Worm (Caenorhabditis elegans) whole organism, mixed stage, embryonic: ENCODE results near the gene F10C5.3.

Experiments used
- M03D4.4 ChIP-seq: sonication (generic microtip); optimal IDR thresholded peaks from 2 replicates; lab custom pipeline; 2017; ENCODE audit warnings: mild to moderate bottlenecking, missing genetic modification characterization, missing compliant biosample characterization
- bed-3 ChIP-seq: fragments of 200-800 bp; sonication (Bioruptor generic); optimal IDR thresholded peaks from 3 replicates; lab custom pipeline; 2018; ENCODE audit warnings: mild to moderate bottlenecking, missing genetic modification characterization, moderate library complexity, missing compliant biosample characterization
- blmp-1 ChIP-seq: fragments of 150-350 bp; optimal IDR thresholded peaks from 2 replicates; lab custom pipeline; 2014; ENCODE audit warnings: missing biosample characterization, missing genetic modification characterization
- ceh-39 ChIP-seq: fragments of 150-350 bp; optimal IDR thresholded peaks from 2 replicates; lab custom pipeline; 2014; ENCODE audit warnings: missing biosample characterization, missing genetic modification characterization
- ceh-43 ChIP-seq: fragments of 200-800 bp; sonication (Bioruptor generic); optimal IDR thresholded peaks from 2 replicates; lab custom pipeline; 2018; ENCODE audit warnings: mild to moderate bottlenecking, missing genetic modification characterization, moderate library complexity, missing compliant biosample characterization
- ceh-83 ChIP-seq: fragments of 200-800 bp; sonication (Bioruptor generic); optimal IDR thresholded peaks from 2 replicates; lab custom pipeline; 2018; ENCODE audit warnings: mild to moderate bottlenecking, missing genetic modification characterization, missing compliant biosample characterization
- ces-1 ChIP-seq: fragments of 150-350 bp; optimal IDR thresholded peaks from 2 replicates; lab custom pipeline; 2014; ENCODE audit warnings: missing biosample characterization, missing genetic modification reagents, missing genetic modification characterization
- cnd-1 ChIP-seq: fragments of 200-800 bp; sonication (Bioruptor generic); optimal IDR thresholded peaks from 2 replicates; lab custom pipeline; 2018; ENCODE audit warnings: mild to moderate bottlenecking, missing genetic modification characterization, missing compliant biosample characterization
- drap-1 ChIP-seq: fragments of 200-800 bp; sonication (Bioruptor generic); optimal IDR thresholded peaks from 3 replicates; lab custom pipeline; 2018; ENCODE audit warnings: mild to moderate bottlenecking, missing genetic modification characterization, missing compliant biosample characterization
- elt-1 ChIP-seq: sonication (generic microtip); optimal IDR thresholded peaks from 2 replicates; lab custom pipeline; 2017; ENCODE audit warnings: missing genetic modification characterization, mild to moderate bottlenecking, missing compliant biosample characterization, antibody characterized with exemption, moderate library complexity, borderline replicate concordance; ENCODE audit not compliant: insufficient read depth
- elt-3 ChIP-seq: fragments of 150-350 bp; optimal IDR thresholded peaks from 2 replicates; lab custom pipeline; 2014; ENCODE audit warnings: missing biosample characterization, missing genetic modification characterization
- flh-1 ChIP-seq: fragments of 200-800 bp; sonication (Bioruptor generic); optimal IDR thresholded peaks from 2 replicates; lab custom pipeline; 2018; ENCODE audit warnings: mild to moderate bottlenecking, missing genetic modification characterization, moderate library complexity, missing compliant biosample characterization
- ham-2 ChIP-seq: fragments of 200-800 bp; sonication (Bioruptor generic); optimal IDR thresholded peaks from 2 replicates; lab custom pipeline; 2018; ENCODE audit warnings: mild to moderate bottlenecking, missing genetic modification characterization, missing compliant biosample characterization
- hlh-1 ChIP-seq: fragments of 150-350 bp; optimal IDR thresholded peaks from 2 replicates; lab custom pipeline; 2014; ENCODE audit warnings: missing biosample characterization, missing genetic modification reagents, missing genetic modification characterization
- lin-13 ChIP-seq: fragments of 150-350 bp; optimal IDR thresholded peaks from 2 replicates; lab custom pipeline; 2014; ENCODE audit warnings: missing biosample characterization, missing genetic modification characterization
- lin-32 ChIP-seq: fragments of 200-800 bp; sonication (Bioruptor generic); optimal IDR thresholded peaks from 2 replicates; lab custom pipeline; 2018; ENCODE audit warnings: mild to moderate bottlenecking, missing genetic modification characterization, missing compliant biosample characterization
- lsy-2 ChIP-seq: fragments of 150-350 bp; optimal IDR thresholded peaks from 2 replicates; lab custom pipeline; 2014; ENCODE audit warnings: missing biosample characterization, missing genetic modification characterization
- mab-5 ChIP-seq: fragments of 150-350 bp; optimal IDR thresholded peaks from 2 replicates; lab custom pipeline; 2014; ENCODE audit warnings: missing biosample characterization, missing genetic modification characterization
- mep-1 ChIP-seq: fragments of 150-350 bp; optimal IDR thresholded peaks from 2 replicates; lab custom pipeline; 2017; ENCODE audit warnings: missing biosample characterization, missing genetic modification reagents, missing genetic modification characterization, inconsistent platforms
- mls-2 ChIP-seq: sonication (generic microtip); optimal IDR thresholded peaks from 2 replicates; lab custom pipeline; 2016; ENCODE audit warnings: mild to moderate bottlenecking, missing genetic modification characterization, moderate library complexity, missing compliant biosample characterization
- nhr-12 ChIP-seq: fragments of 150-350 bp; optimal IDR thresholded peaks from 2 replicates; lab custom pipeline; 2014; ENCODE audit warnings: missing biosample characterization, missing genetic modification characterization
- nhr-2 ChIP-seq: fragments of 150-350 bp; optimal IDR thresholded peaks from 2 replicates; lab custom pipeline; 2014; ENCODE audit warnings: missing biosample characterization, missing genetic modification characterization
- nhr-237 ChIP-seq: fragments of 150-350 bp; optimal IDR thresholded peaks from 2 replicates; lab custom pipeline; 2014; ENCODE audit warnings: missing biosample characterization, missing genetic modification characterization
- nhr-28 ChIP-seq: fragments of 150-350 bp; optimal IDR thresholded peaks from 2 replicates; lab custom pipeline; 2014; ENCODE audit warnings: missing biosample characterization, missing genetic modification characterization
- nhr-76 ChIP-seq: sonication (generic microtip); optimal IDR thresholded peaks from 2 replicates; lab custom pipeline; 2017; ENCODE audit warnings: missing biosample characterization, missing genetic modification characterization
- pha-4 ChIP-seq: fragments of 150-350 bp; optimal IDR thresholded peaks from 2 replicates; lab custom pipeline; 2018; ENCODE audit warnings: missing biosample characterization, missing genetic modification reagents, missing genetic modification characterization
- sem-2 ChIP-seq: fragments of 200-800 bp; sonication (Bioruptor generic); optimal IDR thresholded peaks from 2 replicates; lab custom pipeline; 2018; ENCODE audit warnings: mild to moderate bottlenecking, missing genetic modification characterization, missing compliant biosample characterization
- snpc-4 ChIP-seq: fragments of 150-350 bp; optimal IDR thresholded peaks from 2 replicates; lab custom pipeline; 2014; ENCODE audit warnings: missing biosample characterization, missing genetic modification characterization
- sptf-1 ChIP-seq: sonication (generic microtip); optimal IDR thresholded peaks from 2 replicates; lab custom pipeline; 2017; ENCODE audit warnings: mild to moderate bottlenecking, missing genetic modification characterization, moderate library complexity, missing compliant biosample characterization
- tbx-8 ChIP-seq: fragments of 200-800 bp; sonication (Bioruptor generic); optimal IDR thresholded peaks from 2 replicates; lab custom pipeline; 2018; ENCODE audit warnings: mild to moderate bottlenecking, missing genetic modification characterization, moderate library complexity, missing compliant biosample characterization
- unc-120 ChIP-seq: sonication (generic microtip); optimal IDR thresholded peaks from 2 replicates; lab custom pipeline; 2017; ENCODE audit warnings: missing genetic modification characterization, missing compliant biosample characterization; ENCODE audit not compliant: poor library complexity, severe bottlenecking
- unc-39 ChIP-seq: fragments of 150-350 bp; optimal IDR thresholded peaks from 2 replicates; lab custom pipeline; 2014; ENCODE audit warnings: missing biosample characterization, missing genetic modification characterization
- unc-62 ChIP-seq: fragments of 150-350 bp; optimal IDR thresholded peaks from 2 replicates; lab custom pipeline; 2014; ENCODE audit warnings: missing biosample characterization, missing genetic modification reagents, missing genetic modification characterization
- zip-8 ChIP-seq: fragments of 150-350 bp; optimal IDR thresholded peaks from 2 replicates; lab custom pipeline; 2014; ENCODE audit warnings: missing biosample characterization, missing genetic modification characterization
- ztf-11 ChIP-seq: fragments of 150-350 bp; optimal IDR thresholded peaks from 2 replicates; lab custom pipeline; 2014; ENCODE audit warnings: missing biosample characterization, missing genetic modification characterization

F10C5.3 gene

DNA sequence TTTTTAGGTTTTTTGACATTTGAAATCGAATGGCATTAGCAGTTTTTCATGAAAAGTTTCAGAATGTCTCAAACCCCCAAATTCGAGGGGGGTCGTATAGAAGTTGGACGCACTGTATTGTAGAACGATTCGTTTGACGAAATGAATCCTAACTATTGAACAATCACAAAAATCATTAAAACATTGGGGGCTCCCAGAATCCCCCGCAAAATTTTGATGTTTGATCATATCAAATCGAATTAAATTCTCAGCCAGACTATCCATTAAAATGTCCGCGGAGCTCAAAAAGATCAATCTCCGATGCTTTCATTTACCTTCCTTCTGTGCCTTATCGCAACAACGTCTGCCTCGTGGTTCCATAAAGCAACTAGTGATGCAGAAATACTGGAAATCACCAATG, 4.8 kb downstream of the F10C5.3 start, which contains the start of gene F30H5.5:
Gene F30H5.5 (plus strand): TSS at position 301 of the 400 bp plus-strand sequence.
- TF ChIP-seq cnd-1 (no peak), ceh-39 (tag; lab: Kevin White, UChicago) (no peak), unc-120 (no peak), mab-5 (tag; lab: Kevin White, UChicago) (no peak)
- TF ChIP-seq, all 35 proteins: peak for 0

DNA sequence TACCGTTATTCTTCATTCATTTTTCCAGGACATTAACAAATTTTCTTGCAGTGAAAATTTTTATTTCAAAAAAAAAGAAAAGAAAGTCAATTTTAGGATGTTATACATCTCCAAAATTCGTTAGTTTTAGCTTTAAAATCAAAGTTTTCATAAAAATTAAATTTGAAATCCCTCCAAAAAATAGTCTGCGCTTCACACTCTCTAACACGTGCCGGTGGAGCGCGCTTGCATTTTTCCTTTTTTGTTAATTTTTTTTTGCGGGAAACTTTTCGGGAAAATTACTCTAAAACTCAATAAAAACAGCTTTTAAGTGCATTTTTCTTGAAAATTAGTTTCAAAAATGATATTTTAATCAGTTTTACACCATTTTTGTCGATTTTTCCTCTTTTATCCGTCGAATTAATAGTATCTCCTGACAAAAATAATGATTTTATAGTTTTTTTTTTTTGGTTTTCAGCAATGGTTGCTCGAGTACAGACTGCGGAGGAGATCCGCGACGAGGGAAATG, 7.5 kb downstream of the F10C5.3 start, which contains the start of gene unc-45:
Gene unc-45 (plus strand): TSS at position 458 of the 508 bp plus-strand sequence.
- TF ChIP-seq nhr-12 (tag; lab: Kevin White, UChicago) (no peak), lsy-2 (tag; lab: Kevin White, UChicago) (peak; percentile 28), ces-1 (peak; percentile 38)

DNA sequence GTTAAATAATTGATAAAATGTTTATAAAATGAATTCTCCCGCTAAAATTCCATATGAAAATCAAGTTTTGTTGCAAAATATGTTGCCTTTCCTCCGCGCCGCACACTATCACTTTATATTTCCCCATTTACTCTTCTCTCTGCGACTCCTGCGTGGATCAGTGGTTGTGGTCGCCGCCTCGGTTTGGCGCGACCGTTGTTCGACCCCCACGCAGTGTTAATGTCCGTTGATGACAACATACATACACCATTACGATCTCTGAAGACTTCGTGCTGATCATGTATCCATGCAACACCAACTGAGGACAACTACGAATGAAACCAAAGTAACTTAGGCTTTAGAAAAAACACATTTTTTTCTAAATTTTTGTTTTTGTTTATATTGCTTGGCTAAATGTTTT, 18.9 kb downstream of the F10C5.3 start:
- TF ChIP-seq bed-3 (GFP tag; lab: Kevin White, UChicago) (peak; percentile 81), blmp-1 (tag; lab: Kevin White, UChicago) (no peak), lin-13 (tag; lab: Kevin White, UChicago) (peak; percentile 59), lsy-2 (tag; lab: Kevin White, UChicago) (no peak), ceh-83 (peak; percentile 94), zip-8 (no peak), nhr-12 (tag; lab: Kevin White, UChicago) (no peak), lin-32 (GFP tag; lab: Kevin White, UChicago) (peak; percentile 87), elt-3 (tag; lab: Kevin White, UChicago) (no peak), nhr-76 (tag; lab: Kevin White, UChicago) (peak; percentile 24), nhr-2 (tag; lab: Kevin White, UChicago) (no peak), mep-1 (tag; lab: Kevin White, UChicago) (peak; percentile 59), hlh-1 (tag; lab: Kevin White, UChicago) (no peak), nhr-237 (tag; lab: Kevin White, UChicago) (peak; percentile 53), ztf-11 (no peak), M03D4.4 (peak; percentile 88), unc-62 (GFP tag; lab: Kevin White, UChicago) (peak; percentile 47), ceh-43 (GFP tag; lab: Kevin White, UChicago) (peak; percentile 83), nhr-28 (tag; lab: Kevin White, UChicago) (peak; percentile 38), ceh-39 (tag; lab: Kevin White, UChicago) (no peak), tbx-8 (peak; percentile 48), snpc-4 (no peak), flh-1 (GFP tag; lab: Kevin White, UChicago) (peak; percentile 63), cnd-1 (peak; percentile 91), unc-120 (peak; percentile 94), mls-2 (tag; lab: Kevin White, UChicago) (peak; percentile 91), elt-1 (no peak), pha-4 (peak; percentile 87), drap-1 (GFP tag; lab: Kevin White, UChicago) (peak; percentile 90), ham-2 (peak; percentile 72), sem-2 (GFP tag; lab: Kevin White, UChicago) (peak; percentile 71), sptf-1 (tag; lab: Kevin White, UChicago) (peak; percentile 95), ces-1 (no peak)

DNA sequence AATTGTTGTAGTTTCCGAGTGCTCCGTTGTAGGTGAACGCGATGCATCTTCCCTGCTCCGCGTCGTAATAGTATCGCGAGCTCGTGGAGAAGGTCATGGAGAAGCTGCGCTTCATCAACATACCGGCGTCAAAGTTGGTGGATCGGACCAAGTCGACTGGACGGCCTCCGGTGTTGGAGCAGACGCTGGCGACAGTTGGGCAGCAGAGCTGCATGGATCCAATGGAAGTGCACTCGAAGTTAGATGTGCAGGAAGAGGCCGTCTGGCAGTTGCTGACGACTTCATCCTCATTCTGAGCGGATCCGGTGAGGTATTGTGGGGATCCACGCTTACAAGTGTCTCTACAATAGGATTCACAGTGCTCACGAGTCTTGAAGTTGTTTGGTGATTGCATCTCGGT, 25.4 kb downstream of the F10C5.3 start:
- TF ChIP-seq unc-39 (tag; lab: Kevin White, UChicago) (no peak), nhr-28 (tag; lab: Kevin White, UChicago) (no peak), sem-2 (GFP tag; lab: Kevin White, UChicago) (no peak), cnd-1 (no peak), nhr-12 (tag; lab: Kevin White, UChicago) (no peak), drap-1 (GFP tag; lab: Kevin White, UChicago) (no peak), pha-4 (no peak), M03D4.4 (no peak), ztf-11 (no peak), nhr-2 (tag; lab: Kevin White, UChicago) (no peak), lsy-2 (tag; lab: Kevin White, UChicago) (no peak), tbx-8 (no peak), unc-120 (no peak), lin-13 (tag; lab: Kevin White, UChicago) (no peak), nhr-76 (tag; lab: Kevin White, UChicago) (no peak), ceh-83 (no peak)
